Worm (Caenorhabditis elegans) whole organism, mixed stage, embryonic: Measurements from ENCODE around the gene C47E8.11.
A peak's percentile ranks its signal among the peaks of the same experiment; 100 is the strongest.

Experiments used
- ces-1 ChIP-seq: fragments of 150-350 bp; optimal IDR thresholded peaks from 2 replicates; lab custom pipeline; 2014; ENCODE audit warnings: missing biosample characterization, missing genetic modification reagents, missing genetic modification characterization
- elt-3 ChIP-seq: fragments of 150-350 bp; optimal IDR thresholded peaks from 2 replicates; lab custom pipeline; 2014; ENCODE audit warnings: missing biosample characterization, missing genetic modification characterization
- lsy-2 ChIP-seq: fragments of 150-350 bp; optimal IDR thresholded peaks from 2 replicates; lab custom pipeline; 2014; ENCODE audit warnings: missing biosample characterization, missing genetic modification characterization
- nhr-12 ChIP-seq: fragments of 150-350 bp; optimal IDR thresholded peaks from 2 replicates; lab custom pipeline; 2014; ENCODE audit warnings: missing biosample characterization, missing genetic modification characterization
- nhr-2 ChIP-seq: fragments of 150-350 bp; optimal IDR thresholded peaks from 2 replicates; lab custom pipeline; 2014; ENCODE audit warnings: missing biosample characterization, missing genetic modification characterization
- nhr-28 ChIP-seq: fragments of 150-350 bp; optimal IDR thresholded peaks from 2 replicates; lab custom pipeline; 2014; ENCODE audit warnings: missing biosample characterization, missing genetic modification characterization
- nhr-76 ChIP-seq: sonication (generic microtip); optimal IDR thresholded peaks from 2 replicates; lab custom pipeline; 2017; ENCODE audit warnings: missing biosample characterization, missing genetic modification characterization
- pha-4 ChIP-seq: fragments of 150-350 bp; optimal IDR thresholded peaks from 2 replicates; lab custom pipeline; 2018; ENCODE audit warnings: missing biosample characterization, missing genetic modification reagents, missing genetic modification characterization
- unc-62 ChIP-seq: fragments of 150-350 bp; optimal IDR thresholded peaks from 2 replicates; lab custom pipeline; 2014; ENCODE audit warnings: missing biosample characterization, missing genetic modification reagents, missing genetic modification characterization

DNA sequence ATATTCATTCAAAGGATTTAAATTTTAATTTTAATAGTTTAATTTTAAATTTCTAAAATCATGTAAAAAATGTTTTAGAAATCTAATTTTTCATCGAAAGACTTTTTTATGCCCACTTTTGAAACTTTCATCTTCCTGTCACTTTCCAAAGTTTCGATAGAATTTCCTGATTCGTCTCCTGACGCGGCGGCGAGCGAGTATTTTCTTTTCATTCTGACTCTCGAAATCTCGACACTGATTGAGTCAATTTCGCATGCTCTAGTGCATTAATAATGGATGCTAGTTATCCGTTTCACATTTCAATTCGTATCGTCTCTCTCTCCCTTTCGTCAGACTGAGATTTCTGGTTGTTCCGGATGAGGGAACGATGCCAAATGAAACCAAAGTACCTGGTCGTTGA, 39.6 kb upstream of the C47E8.11 start:
- TF ChIP-seq pha-4 (tag; lab: Kevin White, UChicago) (no peak), lsy-2 (tag; lab: Kevin White, UChicago) (no peak), nhr-28 (no peak), nhr-2 (no peak), unc-62 (GFP tag; lab: Kevin White, UChicago) (no peak), nhr-12 (tag; lab: Kevin White, UChicago) (no peak), ces-1 (GFP tag; lab: Kevin White, UChicago) (peak; percentile 53), elt-3 (tag; lab: Kevin White, UChicago) (no peak), nhr-76 (tag; lab: Kevin White, UChicago) (no peak)
